Worm (Caenorhabditis elegans): ENCODE data around the gene asb-2.

DNA sequence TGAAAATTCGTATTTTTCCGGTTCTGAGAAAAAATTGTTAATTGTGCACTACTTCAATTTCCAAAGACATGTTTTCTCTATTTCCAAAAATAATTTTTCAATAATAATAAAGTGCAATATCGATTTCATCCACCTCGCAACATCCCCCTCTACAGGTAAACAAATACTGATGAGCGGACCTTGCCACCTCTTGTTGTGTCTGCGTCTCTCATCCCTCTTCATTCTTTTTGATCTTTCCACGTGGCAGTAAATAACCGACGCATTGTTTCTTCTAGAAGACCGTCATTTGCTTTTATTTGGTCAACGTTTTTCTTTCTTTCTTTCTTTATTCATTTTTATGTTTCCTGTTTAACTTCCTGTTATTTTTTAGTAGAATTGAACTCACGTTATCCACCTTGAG lies 33.7 kb downstream of the asb-2 start:
- TF ChIP-seq elt-3 (tag; optimal IDR thresholded peaks at IDR 0.05) (no peak), ama-1 (optimal IDR thresholded peaks at IDR 0.05) (no peak), lin-11 (tag; optimal IDR thresholded peaks at IDR 0.05) (no peak), elt-1 (tag; optimal IDR thresholded peaks at IDR 0.05) (no peak), nhr-11 (tag; optimal IDR thresholded peaks at IDR 0.05) (no peak), unc-39 (tag; optimal IDR thresholded peaks at IDR 0.05) (no peak), F13H6.1 (tag; optimal IDR thresholded peaks at IDR 0.05) (no peak), lin-39 (tag; optimal IDR thresholded peaks at IDR 0.05) (no peak), egl-27 (tag; optimal IDR thresholded peaks at IDR 0.05) (no peak), mab-5 (tag; optimal IDR thresholded peaks at IDR 0.05) (no peak), blmp-1 (tag; optimal IDR thresholded peaks at IDR 0.05; ENCODE audit: insufficient read depth) (no peak)
